Fruit fly (Drosophila melanogaster) whole organism, embryonic: Measurements from ENCODE around the gene Cka.

ENCODE experiments used
- Ada2b ChIP-seq: fragments of 200-800 bp; sonication (Bioruptor generic); IDR thresholded peaks from 2 replicates; pipeline ENCODE4 v1.3.6; 2022; ENCODE audit warnings: missing biosample characterization, missing genetic modification characterization
- Adf1 ChIP-seq: fragments of 200-800 bp; sonication (Bioruptor generic); IDR thresholded peaks from 2 replicates; pipeline ENCODE4 v1.3.6; 2022; ENCODE audit warnings: missing biosample characterization, missing genetic modification characterization
- CG10267 ChIP-seq: fragments of 200-800 bp; sonication (Bioruptor generic); optimal IDR thresholded peaks from 2 replicates; lab custom pipeline; 2018; ENCODE audit warnings: missing biosample characterization, mild to moderate bottlenecking, missing genetic modification characterization, moderate library complexity
- CG11723 ChIP-seq: fragments of 200-800 bp; sonication (Bioruptor generic); optimal IDR thresholded peaks from 2 replicates; lab custom pipeline; 2017; ENCODE audit warnings: missing biosample characterization, mild to moderate bottlenecking, missing genetic modification characterization
- CG1603 ChIP-seq: fragments of 200-800 bp; sonication (Bioruptor generic); optimal IDR thresholded peaks from 2 replicates; lab custom pipeline; 2019; ENCODE audit warnings: missing biosample characterization, mild to moderate bottlenecking, missing genetic modification characterization, moderate library complexity
- CG17359 ChIP-seq: fragments of 200-800 bp; sonication (Bioruptor generic); optimal IDR thresholded peaks from 3 replicates; lab custom pipeline; 2018; ENCODE audit warnings: missing biosample characterization, mild to moderate bottlenecking, missing genetic modification characterization, moderate library complexity
- CG2199 ChIP-seq: fragments of 200-800 bp; sonication (Bioruptor generic); IDR thresholded peaks from 3 replicates; pipeline ENCODE4 v1.3.6; 2022; ENCODE audit warnings: missing biosample characterization, missing genetic modification characterization
- CG31224 ChIP-seq: fragments of 200-800 bp; sonication (Bioruptor generic); IDR thresholded peaks from 2 replicates; pipeline ENCODE4 v1.3.6; 2022; ENCODE audit warnings: missing biosample characterization, missing genetic modification characterization
- CG34422 ChIP-seq: fragments of 200-800 bp; sonication (Bioruptor generic); IDR thresholded peaks from 3 replicates; pipeline ENCODE4 v1.3.6; 2022; ENCODE audit warnings: missing biosample characterization, missing genetic modification characterization
- CG42726 ChIP-seq: fragments of 200-800 bp; sonication (Bioruptor generic); IDR thresholded peaks from 2 replicates; pipeline ENCODE4 v1.3.6; 2022; ENCODE audit warnings: missing biosample characterization, missing genetic modification characterization; ENCODE audit not compliant: partially characterized antibody
- CG4360 ChIP-seq: fragments of 200-800 bp; sonication (Bioruptor generic); IDR thresholded peaks from 2 replicates; pipeline ENCODE4 v1.3.6; 2022; ENCODE audit warnings: missing biosample characterization, missing genetic modification characterization
- CG6689 ChIP-seq: fragments of 200-800 bp; sonication (Bioruptor generic); IDR thresholded peaks from 2 replicates; pipeline ENCODE4 v1.3.6; 2022; ENCODE audit warnings: missing biosample characterization, missing genetic modification characterization
- CG8281 ChIP-seq: fragments of 200-800 bp; sonication (Bioruptor generic); optimal IDR thresholded peaks from 2 replicates; lab custom pipeline; 2018; ENCODE audit warnings: missing biosample characterization, mild to moderate bottlenecking, missing genetic modification characterization, moderate library complexity
- CG8290 ChIP-seq, 3 experiments: fragments of 200-800 bp; sonication (Bioruptor generic); optimal IDR thresholded peaks; 2 replicates each; lab custom pipeline; 2016 to 2019; ENCODE audit warnings: missing biosample characterization in 3 of 3, missing genetic modification characterization in 3 of 3, mild to moderate bottlenecking in 2 of 3, moderate library complexity in 1 of 3
- CG9932 ChIP-seq: fragments of 200-800 bp; sonication (Bioruptor generic); IDR thresholded peaks from 2 replicates; pipeline ENCODE4 v1.3.6; 2022; ENCODE audit warnings: missing biosample characterization, missing genetic modification characterization
- Med ChIP-seq: fragments of 200-800 bp; sonication (Bioruptor generic); peaks from one replicate; lab custom pipeline; 2016; ENCODE audit warnings: missing biosample characterization, missing genetic modification characterization, mild to moderate bottlenecking, inconsistent platforms, moderate library complexity
- NK7.1 ChIP-seq: fragments of 200-800 bp; sonication (Bioruptor generic); optimal IDR thresholded peaks from 3 replicates; lab custom pipeline; 2016; ENCODE audit warnings: missing biosample characterization, missing genetic modification characterization
- Opbp ChIP-seq: fragments of 200-800 bp; sonication (Bioruptor generic); IDR thresholded peaks from 3 replicates; pipeline ENCODE4 v1.3.6; 2022; ENCODE audit warnings: missing biosample characterization, missing genetic modification characterization; ENCODE audit not compliant: partially characterized antibody
- Poxn ChIP-seq: fragments of 200-800 bp; sonication (Bioruptor generic); IDR thresholded peaks from 2 replicates; pipeline ENCODE4 v1.3.6; 2022; ENCODE audit warnings: missing biosample characterization, missing genetic modification characterization
- Rfx ChIP-seq: fragments of 200-800 bp; sonication (Bioruptor generic); IDR thresholded peaks from 2 replicates; pipeline ENCODE4 v1.3.6; 2022; ENCODE audit warnings: missing biosample characterization, missing genetic modification characterization
- Side ChIP-seq: fragments of 200-800 bp; sonication (Bioruptor generic); optimal IDR thresholded peaks from 2 replicates; lab custom pipeline; 2016; ENCODE audit warnings: missing biosample characterization, missing genetic modification characterization
- Sox100B ChIP-seq: fragments of 200-800 bp; sonication (Bioruptor generic); optimal IDR thresholded peaks from 3 replicates; lab custom pipeline; 2018; ENCODE audit warnings: missing biosample characterization, mild to moderate bottlenecking, missing genetic modification characterization
- Sox102F ChIP-seq: fragments of 200-800 bp; sonication (Bioruptor generic); optimal IDR thresholded peaks from 2 replicates; lab custom pipeline; 2018; ENCODE audit warnings: missing biosample characterization, mild to moderate bottlenecking, missing genetic modification characterization, moderate library complexity
- Sry-δ ChIP-seq: fragments of 200-800 bp; sonication (Bioruptor generic); optimal IDR thresholded peaks from 2 replicates; lab custom pipeline; 2016; ENCODE audit warnings: missing biosample characterization, missing genetic modification characterization
- Trl ChIP-seq, 3 experiments: fragments of >200 bp in 2 of 3; fragments of 200-800 bp in 1 of 3; sonication (Bioruptor generic) in 1 of 3; optimal IDR thresholded peaks; 2 replicates in 1 of 3; 3 replicates in 2 of 3; lab custom pipeline; 2016 to 2017; ENCODE audit warnings: missing biosample characterization in 1 of 3, missing genetic modification characterization in 1 of 3
- abd-A ChIP-seq: fragments of 200-800 bp; sonication (Bioruptor generic); optimal IDR thresholded peaks from 3 replicates; lab custom pipeline; 2019; ENCODE audit warnings: missing biosample characterization, mild to moderate bottlenecking, missing genetic modification characterization, moderate library complexity
- amos ChIP-seq: fragments of 200-800 bp; sonication (Bioruptor generic); IDR thresholded peaks from 2 replicates; pipeline ENCODE4 v1.3.6; 2022; ENCODE audit warnings: missing biosample characterization, missing genetic modification characterization; ENCODE audit not compliant: partially characterized antibody
- bowl ChIP-seq: fragments of 200-800 bp; sonication (Bioruptor generic); IDR thresholded peaks from 2 replicates; pipeline ENCODE4 v1.3.6; 2022; ENCODE audit warnings: missing biosample characterization, missing genetic modification characterization
- cg ChIP-seq: fragments of 200-800 bp; sonication (Bioruptor generic); optimal IDR thresholded peaks from 3 replicates; lab custom pipeline; 2019; ENCODE audit warnings: missing biosample characterization, mild to moderate bottlenecking, missing genetic modification characterization, moderate library complexity
- chinmo ChIP-seq: fragments of 200-800 bp; sonication (Bioruptor generic); IDR thresholded peaks from 4 replicates; pipeline ENCODE4 v1.3.6; 2022; ENCODE audit warnings: missing biosample characterization, missing genetic modification characterization; ENCODE audit not compliant: partially characterized antibody
- crol ChIP-seq: fragments of 200-800 bp; sonication (Bioruptor generic); IDR thresholded peaks from 2 replicates; pipeline ENCODE4 v1.3.6; 2022; ENCODE audit warnings: missing biosample characterization, missing genetic modification characterization
- gcm ChIP-seq: fragments of 200-800 bp; sonication (Bioruptor generic); optimal IDR thresholded peaks from 2 replicates; lab custom pipeline; 2019; ENCODE audit warnings: missing biosample characterization, mild to moderate bottlenecking, missing genetic modification characterization, moderate library complexity
- hbn ChIP-seq: fragments of 200-800 bp; sonication (Bioruptor generic); IDR thresholded peaks from 2 replicates; pipeline ENCODE4 v1.3.6; 2022; ENCODE audit warnings: missing biosample characterization, missing genetic modification characterization; ENCODE audit not compliant: partially characterized antibody
- jumu ChIP-seq: fragments of 200-800 bp; sonication (Bioruptor generic); optimal IDR thresholded peaks from 3 replicates; lab custom pipeline; 2016; ENCODE audit warnings: missing biosample characterization, missing genetic modification characterization
- kay ChIP-seq: fragments of 200-800 bp; sonication (Bioruptor generic); optimal IDR thresholded peaks from 2 replicates; lab custom pipeline; 2016; ENCODE audit warnings: missing biosample characterization, missing genetic modification characterization
- nom ChIP-seq: fragments of 200-800 bp; sonication (Bioruptor generic); optimal IDR thresholded peaks from 2 replicates; lab custom pipeline; 2017; ENCODE audit warnings: missing biosample characterization, missing genetic modification characterization, mild to moderate bottlenecking, moderate library complexity, missing genetic modification reagents
- onecut ChIP-seq: fragments of 200-800 bp; sonication (Bioruptor generic); IDR thresholded peaks from 2 replicates; pipeline ENCODE4 v1.3.6; 2022; ENCODE audit warnings: missing biosample characterization, missing genetic modification characterization
- pan ChIP-seq, 4 experiments: fragments of >200 bp in 3 of 4; fragments of 200-800 bp in 1 of 4; sonication (Bioruptor generic) in 1 of 4; optimal IDR thresholded peaks in 3 of 4; IDR thresholded peaks in 1 of 4; 2 replicates each; pipeline versions ENCODE4 v1.3.6 to Lab custom; 2017 to 2022; ENCODE audit warnings: missing biosample characterization in 2 of 4, missing genetic modification characterization in 2 of 4, mixed read lengths in 1 of 4
- prd ChIP-seq, 3 experiments: fragments of >200 bp in 2 of 3; fragments of 200-800 bp in 1 of 3; sonication (Bioruptor generic) in 1 of 3; optimal IDR thresholded peaks in 2 of 3; IDR thresholded peaks in 1 of 3; 2 replicates in 2 of 3; 3 replicates in 1 of 3; pipeline versions ENCODE4 v1.3.6 to Lab custom; 2017 to 2022; ENCODE audit warnings: missing biosample characterization in 1 of 3, missing genetic modification characterization in 1 of 3
- row ChIP-seq: fragments of 200-800 bp; sonication (Bioruptor generic); IDR thresholded peaks from 3 replicates; pipeline ENCODE4 v1.3.6; 2022; ENCODE audit warnings: missing biosample characterization, missing genetic modification characterization
- schlank ChIP-seq: fragments of 200-800 bp; sonication (Bioruptor generic); optimal IDR thresholded peaks from 2 replicates; lab custom pipeline; 2018; ENCODE audit warnings: missing biosample characterization, mild to moderate bottlenecking, missing genetic modification characterization
- sr ChIP-seq: fragments of 200-800 bp; sonication (Bioruptor generic); IDR thresholded peaks from 3 replicates; pipeline ENCODE4 v1.3.6; 2022; ENCODE audit warnings: missing biosample characterization, missing genetic modification characterization
- tna ChIP-seq: fragments of 200-800 bp; sonication (Bioruptor generic); IDR thresholded peaks from 2 replicates; pipeline ENCODE4 v1.3.6; 2022; ENCODE audit warnings: missing biosample characterization, missing genetic modification characterization; ENCODE audit not compliant: partially characterized antibody

Gene Cka

DNA sequence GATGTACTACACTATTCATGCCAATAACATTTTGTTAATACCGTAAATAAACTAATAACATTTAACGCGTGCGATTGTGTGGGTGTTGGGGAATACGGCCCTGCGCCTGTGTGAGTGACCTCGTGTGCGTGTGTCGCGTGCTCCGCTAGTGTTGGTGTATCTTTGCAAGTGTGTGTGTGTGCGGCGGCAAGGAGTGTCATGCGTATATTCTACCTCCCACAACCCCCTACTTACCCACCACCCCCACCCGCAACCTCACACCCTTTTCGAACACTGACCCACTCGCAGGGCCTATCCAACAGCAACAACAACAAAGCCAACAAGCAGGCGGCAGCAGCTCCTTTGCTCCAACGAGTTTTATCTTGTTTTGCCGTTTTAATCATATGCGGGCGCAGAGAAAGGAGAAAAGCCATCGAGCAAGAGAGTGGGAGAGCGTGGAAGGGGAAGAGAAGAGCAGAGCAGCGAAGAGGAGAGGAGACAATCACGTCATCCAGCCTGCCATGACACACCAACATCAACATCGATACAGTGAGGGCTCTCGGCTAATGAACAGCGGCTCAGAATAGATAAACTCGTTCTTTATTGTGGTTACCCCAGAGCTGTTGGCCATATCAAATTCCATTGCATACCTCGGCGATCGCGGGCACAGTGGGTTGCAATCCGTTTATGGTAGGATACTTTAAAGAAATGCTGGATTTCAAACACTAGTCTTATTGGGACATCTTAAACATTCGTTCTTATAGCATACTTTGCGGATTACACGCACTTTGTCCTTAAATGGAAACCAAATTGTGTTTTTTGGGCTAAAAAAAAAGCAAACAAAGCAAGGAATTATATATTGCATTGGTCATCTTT lies 54.1 kb downstream of the Cka start (continued):
- TF ChIP-seq Adf1 (GFP tag; lab: Robert Waterston, UW), result peak; percentile 20; the same call in 1 of the 2 replicates
- peak; percentile 73 for TF ChIP-seq cg (GFP tag; lab: Kevin White, UChicago)
- peak; percentile 0 for TF ChIP-seq NK7.1 (GFP tag; lab: Kevin White, UChicago)
- peak; percentile 58 for TF ChIP-seq row (GFP tag; lab: Robert Waterston, UW)
- TF ChIP-seq Side (GFP tag; lab: Kevin White, UChicago), result no peak
- TF ChIP-seq sr (GFP tag; lab: Robert Waterston, UW), result peak; percentile 41; the same call in 1 of the 3 replicates
- 0 out of 3 replicates have a peak, but pooled peaks have one; percentile 47 for TF ChIP-seq CG2199 (GFP tag; lab: Robert Waterston, UW)
- peak; percentile 31 for TF ChIP-seq nom
- TF ChIP-seq tna (GFP tag; lab: Robert Waterston, UW), result no peak
- TF ChIP-seq Sox102F (GFP tag; lab: Kevin White, UChicago), result no peak
- TF ChIP-seq Med (GFP tag; lab: Kevin White, UChicago), result peak; percentile 68
- TF ChIP-seq CG42726 (GFP tag; lab: Robert Waterston, UW), result no peak
- TF ChIP-seq Rfx, result peak; percentile 34; the same call in 1 of the 2 replicates
- TF ChIP-seq pan (optimal IDR thresholded peaks at IDR 0.05; lab: Kevin White, UChicago), result no peak
- peak in 1 of 2 experiments; percentile 16 for TF ChIP-seq pan (GFP tag; optimal IDR thresholded peaks at IDR 0.05 in 1 of 2, IDR thresholded peaks at IDR 0.05 in 1 of 2)
- no peak for TF ChIP-seq amos (GFP tag; lab: Robert Waterston, UW)
- TF ChIP-seq CG4360 (GFP tag; lab: Robert Waterston, UW), result peak; percentile 74
- TF ChIP-seq CG34422 (GFP tag; lab: Robert Waterston, UW), result peak; percentile 42; the same call in 1 of the 3 replicates
- no peak; the same call in 1 of the 2 replicates for TF ChIP-seq CG31224 (GFP tag; lab: Robert Waterston, UW)
- no peak for TF ChIP-seq CG17359 (tag; lab: Kevin White, UChicago)
- TF ChIP-seq bowl, result no peak
- peak; percentile 6 for TF ChIP-seq CG1603 (tag; lab: Kevin White, UChicago)
- TF ChIP-seq Sox100B (GFP tag; lab: Kevin White, UChicago), result peak; percentile 9
- peak; percentile 11 for TF ChIP-seq jumu (GFP tag; lab: Kevin White, UChicago)
- TF ChIP-seq CG8290 (GFP tag; optimal IDR thresholded peaks at IDR 0.05; lab: Kevin White, UChicago), result peak; percentile 33
- TF ChIP-seq CG8290 (tag; optimal IDR thresholded peaks at IDR 0.05; lab: Kevin White, UChicago), result peak in 1 of 2 experiments; percentile 23
- peak; percentile 57 to 63 for TF ChIP-seq Trl (optimal IDR thresholded peaks at IDR 0.05; lab: Kevin White, UChicago)
- no peak for TF ChIP-seq Trl (GFP tag; optimal IDR thresholded peaks at IDR 0.05; lab: Kevin White, UChicago)
- TF ChIP-seq Ada2b, result 0 out of 2 replicates have a peak, but pooled peaks have one; percentile 13
- TF ChIP-seq Poxn, result no peak
- TF ChIP-seq schlank (tag; lab: Kevin White, UChicago), result peak; percentile 17

DNA sequence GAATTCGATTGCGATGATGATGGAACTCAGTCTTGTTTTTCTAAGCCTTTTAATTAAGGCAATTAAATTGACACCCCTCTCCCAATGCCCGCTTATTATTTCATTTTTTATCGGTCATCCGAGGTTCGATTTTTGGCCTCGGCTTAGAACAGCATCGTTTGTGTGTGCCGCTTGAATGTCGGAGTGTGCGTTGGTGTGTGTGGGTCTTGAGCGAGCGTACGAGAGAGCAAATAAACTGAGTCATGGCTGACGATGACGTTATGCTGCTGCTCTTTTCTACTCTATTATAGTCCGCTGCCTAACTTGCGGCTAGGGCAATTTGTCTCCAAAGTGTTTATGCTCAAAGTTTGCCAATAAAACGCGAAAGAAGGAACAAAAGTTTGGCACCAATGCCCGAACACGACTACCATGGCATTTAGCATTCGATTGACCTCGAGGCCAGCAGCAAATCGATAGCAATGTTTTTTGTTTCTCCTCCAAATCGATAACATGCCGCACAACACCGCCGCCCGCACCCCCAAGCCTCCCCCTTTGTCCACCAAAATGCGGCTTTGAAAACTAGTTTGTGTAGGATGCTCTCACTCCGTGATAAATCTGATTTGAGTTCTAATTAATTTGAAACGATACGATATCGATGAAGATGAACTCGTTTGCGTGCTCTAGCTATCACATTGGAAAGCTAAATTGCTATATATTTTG lies 55.1 kb downstream of the Cka start:
- peak; percentile 5 for TF ChIP-seq gcm (GFP tag; lab: Kevin White, UChicago)
- no peak for TF ChIP-seq CG8281
- TF ChIP-seq cg (GFP tag; lab: Kevin White, UChicago), result peak; percentile 54
- peak; percentile 83 for TF ChIP-seq crol (GFP tag; lab: Robert Waterston, UW)
- no peak for TF ChIP-seq CG6689 (GFP tag; lab: Robert Waterston, UW)
- TF ChIP-seq Trl (optimal IDR thresholded peaks at IDR 0.05; lab: Kevin White, UChicago), result peak; percentile 8 to 52
- no peak for TF ChIP-seq Trl (GFP tag; optimal IDR thresholded peaks at IDR 0.05; lab: Kevin White, UChicago)
- 0 out of 4 replicates have a peak, but pooled peaks have one; percentile 60 for TF ChIP-seq chinmo (GFP tag; lab: Robert Waterston, UW)
- TF ChIP-seq CG11723 (GFP tag; lab: Kevin White, UChicago), result no peak
- no peak for TF ChIP-seq CG10267 (tag; lab: Kevin White, UChicago)
- no peak for TF ChIP-seq CG2199 (GFP tag; lab: Robert Waterston, UW)
- TF ChIP-seq hbn, result no peak
- 0 out of 2 replicates have a peak, but pooled peaks have one; percentile 10 for TF ChIP-seq CG9932 (GFP tag; lab: Robert Waterston, UW)
- TF ChIP-seq onecut (GFP tag; lab: Robert Waterston, UW), result peak; percentile 78
- TF ChIP-seq abd-A, result peak; percentile 46
- 0 out of 3 replicates have a peak, but pooled peaks have one; percentile 18 for TF ChIP-seq Opbp
- TF ChIP-seq kay (GFP tag; lab: Kevin White, UChicago), result peak; percentile 15
- TF ChIP-seq Sry-δ, result no peak
- no peak for TF ChIP-seq prd (optimal IDR thresholded peaks at IDR 0.05; lab: Kevin White, UChicago)
- no peak for TF ChIP-seq prd (GFP tag; IDR thresholded peaks at IDR 0.05; lab: Robert Waterston, UW)
- TF ChIP-seq Adf1 (GFP tag; lab: Robert Waterston, UW), result no peak
